Worm (Caenorhabditis elegans) whole organism, L2 larva: ENCODE data around the gene Y113G7B.27.

ENCODE experiments used
- C34F6.9 ChIP-seq: fragments of 150-350 bp; optimal IDR thresholded peaks from 2 replicates; lab custom pipeline; 2014; ENCODE audit warnings: missing biosample characterization, missing genetic modification characterization
- ama-1 ChIP-seq: fragments of 150-350 bp; optimal IDR thresholded peaks from 2 replicates; lab custom pipeline; 2018; ENCODE audit warnings: inconsistent platforms
- blmp-1 ChIP-seq: sonication (generic microtip); optimal IDR thresholded peaks from 2 replicates; lab custom pipeline; 2017; ENCODE audit warnings: missing genetic modification characterization, mild to moderate bottlenecking, missing compliant biosample characterization, antibody characterized with exemption, moderate library complexity; ENCODE audit not compliant: insufficient read depth
- ceh-16 ChIP-seq: fragments of 150-350 bp; optimal IDR thresholded peaks from 2 replicates; lab custom pipeline; 2014; ENCODE audit warnings: missing biosample characterization, missing genetic modification characterization
- mdl-1 ChIP-seq, 2 experiments: fragments of 150-350 bp in 1 of 2; sonication (generic microtip) in 1 of 2; optimal IDR thresholded peaks; 2 replicates each; lab custom pipeline; 2017; ENCODE audit warnings: missing biosample characterization in 2 of 2, missing genetic modification characterization in 2 of 2
- nhr-12 ChIP-seq: fragments of 150-350 bp; optimal IDR thresholded peaks from 2 replicates; lab custom pipeline; 2014; ENCODE audit warnings: missing biosample characterization, missing genetic modification characterization
- nhr-21 ChIP-seq: fragments of 150-350 bp; optimal IDR thresholded peaks from 2 replicates; lab custom pipeline; 2014; ENCODE audit warnings: missing biosample characterization, missing genetic modification characterization
- nhr-77 ChIP-seq: fragments of 150-350 bp; optimal IDR thresholded peaks from 2 replicates; lab custom pipeline; 2014; ENCODE audit warnings: missing biosample characterization, missing genetic modification characterization
- zag-1 ChIP-seq: fragments of 150-350 bp; optimal IDR thresholded peaks from 2 replicates; lab custom pipeline; 2014; ENCODE audit warnings: missing biosample characterization, missing genetic modification characterization
- ztf-11 ChIP-seq: sonication (generic microtip); optimal IDR thresholded peaks from 2 replicates; lab custom pipeline; 2017; ENCODE audit warnings: missing biosample characterization, missing genetic modification characterization
- ztf-4 ChIP-seq: fragments of 150-350 bp; optimal IDR thresholded peaks from 2 replicates; lab custom pipeline; 2014; ENCODE audit warnings: missing biosample characterization, missing genetic modification characterization

DNA sequence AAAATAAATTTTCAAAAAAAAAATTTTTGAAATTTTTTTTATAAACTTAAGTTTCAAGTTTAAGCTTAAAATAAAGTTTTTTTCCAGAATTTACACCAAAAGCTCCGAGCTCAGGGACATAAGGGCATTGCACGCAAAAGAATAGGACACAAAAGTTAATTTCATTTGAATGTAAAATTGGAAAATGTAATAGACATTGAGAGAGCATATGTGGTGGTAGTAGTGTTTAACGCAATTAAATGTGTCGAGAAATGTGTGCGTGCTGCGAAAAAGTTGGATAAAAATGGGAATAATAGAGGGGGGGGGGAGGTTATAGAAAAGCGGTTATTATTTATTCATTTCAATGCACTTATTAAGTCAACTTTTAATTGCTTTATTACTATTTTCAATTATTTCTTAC lies 28.0 kb downstream of the Y113G7B.27 start:
- no peak for TF ChIP-seq nhr-21 (tag; lab: Kevin White, UChicago)
- no peak for TF ChIP-seq ztf-11 (tag; lab: Kevin White, UChicago)
- TF ChIP-seq blmp-1 (tag; lab: Kevin White, UChicago), result no peak
- TF ChIP-seq ceh-16 (tag; lab: Kevin White, UChicago), result no peak
- TF ChIP-seq ztf-4 (tag; lab: Kevin White, UChicago), result no peak
- no peak for TF ChIP-seq mdl-1 (tag; optimal IDR thresholded peaks at IDR 0.05; lab: Kevin White, UChicago)
- TF ChIP-seq nhr-12 (tag; lab: Kevin White, UChicago), result no peak
- no peak for TF ChIP-seq nhr-77 (tag; lab: Kevin White, UChicago)
- no peak for TF ChIP-seq ama-1
- TF ChIP-seq C34F6.9, result no peak
- no peak for TF ChIP-seq zag-1 (tag; lab: Kevin White, UChicago)
